Fruit fly (Drosophila melanogaster): ENCODE measurements around the gene CG10738.

- TF ChIP-seq topi (GFP tag; optimal IDR thresholded peaks at IDR 0.05): peak; percentile 22
- peak; percentile 73 for TF ChIP-seq Ets96B (tag; optimal IDR thresholded peaks at IDR 0.05)
- peak; percentile 66 for TF ChIP-seq CG7368 (GFP tag; optimal IDR thresholded peaks at IDR 0.05)
- TF ChIP-seq Eip75B (GFP tag; optimal IDR thresholded peaks at IDR 0.05): peak; percentile 76
- TF ChIP-seq CG8119 (GFP tag; IDR thresholded peaks at IDR 0.05): peak; percentile 93
- TF ChIP-seq fd59A (GFP tag; optimal IDR thresholded peaks at IDR 0.05): peak; percentile 69
- TF ChIP-seq CG16779 (tag; optimal IDR thresholded peaks at IDR 0.05): peak; percentile 95
- TF ChIP-seq pdm3 (GFP tag; optimal IDR thresholded peaks at IDR 0.05): peak; percentile 73
- TF ChIP-seq OdsH (GFP tag; optimal IDR thresholded peaks at IDR 0.05): peak; percentile 39
- peak; percentile 56 for TF ChIP-seq Hr38 (GFP tag; optimal IDR thresholded peaks at IDR 0.05)
These were observed 44.5 kb downstream of the CG10738 start for dm6 chr3L:13495065-13495464.
